Fruit fly (Drosophila melanogaster): ENCODE measurements around the gene dob.

DNA sequence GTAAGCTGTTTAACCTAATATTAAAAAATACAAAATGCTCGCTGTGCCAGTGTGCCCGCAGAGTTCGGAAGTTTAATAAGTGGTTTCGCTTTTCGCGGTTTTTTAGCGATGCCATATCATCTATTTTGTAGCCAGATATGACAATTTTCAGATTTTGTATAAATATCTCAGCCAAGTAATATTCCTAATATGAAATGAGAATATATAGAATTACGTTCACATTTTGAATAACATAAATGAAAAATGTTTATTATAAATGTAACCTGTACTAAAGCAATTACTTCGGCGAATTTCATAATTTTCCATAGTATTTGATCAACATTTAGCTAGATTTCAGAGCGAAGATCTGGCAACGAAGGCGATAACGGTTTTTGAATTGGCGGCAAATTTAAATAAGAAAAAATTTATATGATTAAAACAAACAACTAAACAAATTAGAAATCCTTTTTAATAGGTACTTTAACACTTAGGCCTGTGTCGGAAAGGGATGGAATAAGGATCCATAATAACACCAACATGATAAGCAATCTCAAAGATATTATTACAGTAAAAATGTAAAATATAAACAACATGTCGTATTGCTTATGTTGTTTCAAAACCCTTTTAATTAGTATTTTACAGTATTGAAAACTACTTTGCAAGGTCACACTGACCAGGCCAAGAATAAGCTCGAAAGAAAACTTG, at the start of gene dob, which contains the start of gene opm:
- TF ChIP-seq Hr39 (GFP tag; optimal IDR thresholded peaks at IDR 0.05) (peak; percentile 14), CG8119 (GFP tag; IDR thresholded peaks at IDR 0.05) (no peak), OdsH (GFP tag; optimal IDR thresholded peaks at IDR 0.05) (no peak), CG6808 (GFP tag; optimal IDR thresholded peaks at IDR 0.05) (no peak), Sox102F (GFP tag; optimal IDR thresholded peaks at IDR 0.05) (no peak), Ets21C (GFP tag; optimal IDR thresholded peaks at IDR 0.05) (no peak), dsx (GFP tag; optimal IDR thresholded peaks at IDR 0.05; ENCODE audit: poor library complexity, severe bottlenecking) (no peak), Smox (GFP tag; optimal IDR thresholded peaks at IDR 0.05) (peak; percentile 16), CG6854 (GFP tag; optimal IDR thresholded peaks at IDR 0.05) (no peak), acj6 (GFP tag; optimal IDR thresholded peaks at IDR 0.05) (no peak), Ets96B (tag; optimal IDR thresholded peaks at IDR 0.05) (no peak), CG7368 (GFP tag; optimal IDR thresholded peaks at IDR 0.05) (no peak)

Measured in whole organism, prepupa.